Fruit fly (Drosophila melanogaster) whole organism, embryonic: ENCODE measurements around the gene CG17190.

Experiments used
- B-H2 ChIP-seq: fragments of 200-800 bp; sonication (Bioruptor generic); optimal IDR thresholded peaks from 2 replicates; lab custom pipeline; 2018; ENCODE audit warnings: missing biosample characterization, mild to moderate bottlenecking, missing genetic modification characterization
- Bgb ChIP-seq: fragments of 200-800 bp; sonication (Bioruptor generic); IDR thresholded peaks from 2 replicates; pipeline ENCODE4 v1.3.6; 2022; ENCODE audit warnings: missing biosample characterization, missing genetic modification characterization; ENCODE audit not compliant: partially characterized antibody
- Bteb2 ChIP-seq: fragments of 200-800 bp; sonication (Bioruptor generic); optimal IDR thresholded peaks from 2 replicates; lab custom pipeline; 2016; ENCODE audit warnings: missing biosample characterization, missing genetic modification characterization
- CG10274 ChIP-seq: fragments of 200-800 bp; sonication (Bioruptor generic); optimal IDR thresholded peaks from 3 replicates; lab custom pipeline; 2017; ENCODE audit warnings: missing biosample characterization, mild to moderate bottlenecking, missing genetic modification characterization
- CG10366 ChIP-seq: fragments of 200-800 bp; sonication (Bioruptor generic); IDR thresholded peaks from 2 replicates; pipeline ENCODE4 v1.3.6; 2022; ENCODE audit warnings: missing biosample characterization, missing genetic modification characterization
- CG10654 ChIP-seq: fragments of 200-800 bp; sonication (Bioruptor generic); optimal IDR thresholded peaks from 2 replicates; lab custom pipeline; 2016; ENCODE audit warnings: missing biosample characterization, missing genetic modification characterization
- CG10959 ChIP-seq: fragments of 200-800 bp; sonication (Bioruptor generic); IDR thresholded peaks from 2 replicates; pipeline ENCODE4 v1.3.6; 2022; ENCODE audit warnings: missing biosample characterization, missing genetic modification characterization
- CG11695 ChIP-seq: fragments of 200-800 bp; sonication (Bioruptor generic); IDR thresholded peaks from 3 replicates; pipeline ENCODE4 v1.3.6; 2022; ENCODE audit warnings: missing biosample characterization, missing genetic modification characterization
- CG11696 ChIP-seq: fragments of 200-800 bp; sonication (Bioruptor generic); IDR thresholded peaks from 2 replicates; pipeline ENCODE4 v1.3.6; 2022; ENCODE audit warnings: missing biosample characterization, missing genetic modification characterization
- CG12219 ChIP-seq: fragments of 200-800 bp; sonication (Bioruptor generic); optimal IDR thresholded peaks from 3 replicates; lab custom pipeline; 2018; ENCODE audit warnings: missing biosample characterization, mild to moderate bottlenecking, missing genetic modification characterization
- CG12391 ChIP-seq: fragments of 200-800 bp; sonication (Bioruptor generic); optimal IDR thresholded peaks from 3 replicates; lab custom pipeline; 2018; ENCODE audit warnings: missing biosample characterization, mild to moderate bottlenecking, missing genetic modification characterization, moderate library complexity
- CG14441 ChIP-seq: fragments of 200-800 bp; sonication (Bioruptor generic); IDR thresholded peaks from 2 replicates; pipeline ENCODE4 v1.3.6; 2022; ENCODE audit warnings: missing biosample characterization, missing genetic modification characterization
- CG16815 ChIP-seq: fragments of 200-800 bp; sonication (Bioruptor generic); optimal IDR thresholded peaks from 3 replicates; lab custom pipeline; 2017; ENCODE audit warnings: missing biosample characterization, mild to moderate bottlenecking, missing genetic modification characterization
- CG32772 ChIP-seq: fragments of 200-800 bp; sonication (Bioruptor generic); IDR thresholded peaks from 2 replicates; pipeline ENCODE4 v1.3.6; 2022; ENCODE audit warnings: missing biosample characterization, missing genetic modification characterization
- CG6689 ChIP-seq: fragments of 200-800 bp; sonication (Bioruptor generic); IDR thresholded peaks from 2 replicates; pipeline ENCODE4 v1.3.6; 2022; ENCODE audit warnings: missing biosample characterization, missing genetic modification characterization
- CTCF ChIP-seq: fragments of 200-800 bp; sonication (Bioruptor generic); optimal IDR thresholded peaks from 2 replicates; lab custom pipeline; 2017; ENCODE audit warnings: missing biosample characterization, mild to moderate bottlenecking, missing genetic modification characterization, moderate library complexity
- Drgx ChIP-seq: fragments of 200-800 bp; sonication (Bioruptor generic); IDR thresholded peaks from 2 replicates; pipeline ENCODE4 v1.3.6; 2022; ENCODE audit warnings: missing biosample characterization, missing genetic modification characterization
- HHEX ChIP-seq: fragments of 200-800 bp; sonication (Bioruptor generic); optimal IDR thresholded peaks from 3 replicates; lab custom pipeline; 2017; ENCODE audit warnings: missing biosample characterization, mild to moderate bottlenecking, missing genetic modification characterization, missing genetic modification reagents
- HmgD ChIP-seq: fragments of 200-800 bp; sonication (Bioruptor generic); optimal IDR thresholded peaks from 3 replicates; lab custom pipeline; 2016; ENCODE audit warnings: missing biosample characterization, missing genetic modification characterization
- Hmx ChIP-seq: fragments of 200-800 bp; sonication (Bioruptor generic); optimal IDR thresholded peaks from 2 replicates; lab custom pipeline; 2016; ENCODE audit warnings: missing biosample characterization, missing genetic modification characterization
- Lim3 ChIP-seq: fragments of 200-800 bp; sonication (Bioruptor generic); IDR thresholded peaks from 2 replicates; pipeline ENCODE4 v1.3.6; 2022; ENCODE audit warnings: missing biosample characterization, missing genetic modification characterization
- Pdp1 ChIP-seq, 2 experiments: fragments of 200-800 bp; sonication (Bioruptor generic); optimal IDR thresholded peaks; 3 replicates each; lab custom pipeline; 2016; ENCODE audit warnings: missing biosample characterization in 2 of 2, missing genetic modification characterization in 2 of 2, mild to moderate bottlenecking in 1 of 2, moderate library complexity in 1 of 2
- al ChIP-seq: fragments of 200-800 bp; sonication (Bioruptor generic); IDR thresholded peaks from 2 replicates; pipeline ENCODE4 v1.3.6; 2022; ENCODE audit warnings: missing biosample characterization, missing genetic modification characterization
- ara ChIP-seq: fragments of 200-800 bp; sonication (Bioruptor generic); IDR thresholded peaks from 2 replicates; pipeline ENCODE4 v1.3.6; 2022; ENCODE audit warnings: missing biosample characterization, missing genetic modification characterization
- ash1 ChIP-seq: fragments of 200-800 bp; sonication (Bioruptor generic); optimal IDR thresholded peaks from 2 replicates; lab custom pipeline; 2018; ENCODE audit warnings: missing biosample characterization, mild to moderate bottlenecking, missing genetic modification characterization
- ato ChIP-seq: fragments of 200-800 bp; sonication (Bioruptor generic); IDR thresholded peaks from 2 replicates; pipeline ENCODE4 v1.3.6; 2022; ENCODE audit warnings: missing biosample characterization, missing genetic modification characterization; ENCODE audit not compliant: partially characterized antibody
- bowl ChIP-seq: fragments of 200-800 bp; sonication (Bioruptor generic); IDR thresholded peaks from 2 replicates; pipeline ENCODE4 v1.3.6; 2022; ENCODE audit warnings: missing biosample characterization, missing genetic modification characterization
- btn ChIP-seq: fragments of 200-800 bp; sonication (Bioruptor generic); optimal IDR thresholded peaks from 2 replicates; lab custom pipeline; 2016; ENCODE audit warnings: missing biosample characterization, missing genetic modification characterization
- cad ChIP-seq: fragments of >200 bp; optimal IDR thresholded peaks from 2 replicates; lab custom pipeline; 2017; ENCODE audit warnings: missing biosample characterization, missing genetic modification characterization
- crp ChIP-seq, 2 experiments: fragments of 200-800 bp; sonication (Bioruptor generic); optimal IDR thresholded peaks; 2 replicates in 1 of 2; 3 replicates in 1 of 2; lab custom pipeline; 2017; ENCODE audit warnings: missing biosample characterization in 2 of 2, missing genetic modification characterization in 2 of 2, mild to moderate bottlenecking in 1 of 2, moderate library complexity in 1 of 2
- da ChIP-seq: fragments of 200-800 bp; sonication (Bioruptor generic); optimal IDR thresholded peaks from 2 replicates; lab custom pipeline; 2016; ENCODE audit warnings: missing biosample characterization, missing genetic modification characterization
- disco-r ChIP-seq: fragments of 200-800 bp; sonication (Bioruptor generic); optimal IDR thresholded peaks from 2 replicates; lab custom pipeline; 2016; ENCODE audit warnings: missing biosample characterization, missing genetic modification characterization
- dmrt11E ChIP-seq: fragments of 200-800 bp; sonication (Bioruptor generic); optimal IDR thresholded peaks from 3 replicates; lab custom pipeline; 2018; ENCODE audit warnings: missing biosample characterization, mild to moderate bottlenecking, missing genetic modification characterization, moderate library complexity
- ems ChIP-seq: fragments of 200-800 bp; sonication (Bioruptor generic); optimal IDR thresholded peaks from 3 replicates; lab custom pipeline; 2016; ENCODE audit warnings: missing biosample characterization, missing genetic modification characterization
- en ChIP-seq: fragments of 200-800 bp; sonication (Bioruptor generic); optimal IDR thresholded peaks from 2 replicates; lab custom pipeline; 2016; ENCODE audit warnings: missing biosample characterization, missing genetic modification characterization
- grau ChIP-seq: fragments of 200-800 bp; optimal IDR thresholded peaks from 3 replicates; lab custom pipeline; 2019; ENCODE audit warnings: missing biosample characterization, mild to moderate bottlenecking, missing genetic modification characterization, moderate library complexity
- her ChIP-seq: fragments of 200-800 bp; sonication (Bioruptor generic); optimal IDR thresholded peaks from 2 replicates; lab custom pipeline; 2016; ENCODE audit warnings: missing biosample characterization, missing genetic modification characterization
- pan ChIP-seq, 4 experiments: fragments of >200 bp in 3 of 4; fragments of 200-800 bp in 1 of 4; sonication (Bioruptor generic) in 1 of 4; optimal IDR thresholded peaks in 3 of 4; IDR thresholded peaks in 1 of 4; 2 replicates each; pipeline versions ENCODE4 v1.3.6 to Lab custom; 2017 to 2022; ENCODE audit warnings: missing biosample characterization in 2 of 4, missing genetic modification characterization in 2 of 4, mixed read lengths in 1 of 4
- pho ChIP-seq: fragments of 200-800 bp; sonication (Bioruptor generic); optimal IDR thresholded peaks from 2 replicates; lab custom pipeline; 2016; ENCODE audit warnings: missing biosample characterization, missing genetic modification characterization
- phol ChIP-seq: fragments of 200-800 bp; sonication (Bioruptor generic); optimal IDR thresholded peaks from 3 replicates; lab custom pipeline; 2018; ENCODE audit warnings: missing biosample characterization, mild to moderate bottlenecking, missing genetic modification characterization, moderate library complexity
- repo ChIP-seq: fragments of 200-800 bp; sonication (Bioruptor generic); optimal IDR thresholded peaks from 2 replicates; lab custom pipeline; 2016; ENCODE audit warnings: missing biosample characterization, missing genetic modification characterization
- run ChIP-seq: fragments of 200-800 bp; sonication (Bioruptor generic); optimal IDR thresholded peaks from 3 replicates; lab custom pipeline; 2018; ENCODE audit warnings: missing biosample characterization, mild to moderate bottlenecking, missing genetic modification characterization
- sc ChIP-seq, 3 experiments: fragments of >200 bp in 2 of 3; fragments of 200-800 bp in 1 of 3; sonication (Bioruptor generic) in 1 of 3; optimal IDR thresholded peaks; 2 replicates in 2 of 3; 3 replicates in 1 of 3; lab custom pipeline; 2017; ENCODE audit warnings: mild to moderate bottlenecking in 1 of 3, missing biosample characterization in 1 of 3, missing genetic modification characterization in 1 of 3, missing genetic modification reagents in 1 of 3
- schlank ChIP-seq: fragments of 200-800 bp; sonication (Bioruptor generic); optimal IDR thresholded peaks from 2 replicates; lab custom pipeline; 2018; ENCODE audit warnings: missing biosample characterization, mild to moderate bottlenecking, missing genetic modification characterization
- toy ChIP-seq: fragments of 200-800 bp; sonication (Bioruptor generic); IDR thresholded peaks from 2 replicates; pipeline ENCODE4 v1.3.6; 2022; ENCODE audit warnings: missing biosample characterization, missing genetic modification characterization
- ttk ChIP-seq: fragments of 200-800 bp; sonication (Bioruptor generic); IDR thresholded peaks from 2 replicates; pipeline ENCODE4 v2.1.2; 2022; ENCODE audit warnings: missing biosample characterization, missing genetic modification characterization
- twi ChIP-seq: fragments of 200-800 bp; optimal IDR thresholded peaks from 2 replicates; lab custom pipeline; 2019; ENCODE audit warnings: missing biosample characterization, mild to moderate bottlenecking, missing genetic modification characterization, moderate library complexity
- vfl ChIP-seq: fragments of 200-800 bp; sonication (Bioruptor generic); optimal IDR thresholded peaks from 2 replicates; lab custom pipeline; 2016; ENCODE audit warnings: missing biosample characterization, missing genetic modification characterization
- wek ChIP-seq: fragments of 200-800 bp; sonication (Bioruptor generic); optimal IDR thresholded peaks from 3 replicates; lab custom pipeline; 2018; ENCODE audit warnings: missing biosample characterization, mild to moderate bottlenecking, missing genetic modification characterization, moderate library complexity
- wor ChIP-seq: fragments of 200-800 bp; sonication (Bioruptor generic); IDR thresholded peaks from 2 replicates; pipeline ENCODE4 v1.3.6; 2022; ENCODE audit warnings: missing biosample characterization, missing genetic modification characterization
- yki ChIP-seq: fragments of >200 bp; optimal IDR thresholded peaks from 3 replicates; lab custom pipeline; 2018

Gene CG17190

dm6 chr3R:19999474-19999873 lies 13.8 kb downstream of the CG17190 start (continued):
- TF ChIP-seq disco-r (GFP tag; lab: Kevin White, UChicago) (no peak), grau (tag; lab: Kevin White, UChicago) (peak; percentile 87), CG11696 (GFP tag; lab: Robert Waterston, UW) (peak; percentile 68), ato (GFP tag; lab: Robert Waterston, UW) (no peak), her (GFP tag; lab: Kevin White, UChicago) (no peak), wek (no peak), CG10274 (peak; percentile 22), ash1 (GFP tag; lab: Kevin White, UChicago) (no peak), CG10959 (GFP tag; lab: Robert Waterston, UW) (peak; percentile 62), HmgD (GFP tag; lab: Kevin White, UChicago) (no peak), CG11695 (peak; percentile 83), vfl (no peak), ara (GFP tag; lab: Robert Waterston, UW) (peak; percentile 86), bowl (GFP tag; lab: Robert Waterston, UW) (peak; percentile 42; the same call in 1 of the 2 replicates), Bgb (GFP tag; lab: Robert Waterston, UW) (no peak), pan (optimal IDR thresholded peaks at IDR 0.05; lab: Kevin White, UChicago) (no peak), pan (GFP tag; optimal IDR thresholded peaks at IDR 0.05 in 1 of 2, IDR thresholded peaks at IDR 0.05 in 1 of 2) (peak in 1 of 2 experiments; percentile 90), CG6689 (GFP tag; lab: Robert Waterston, UW) (peak; percentile 84), run (tag; lab: Kevin White, UChicago) (peak; percentile 69), btn (GFP tag; lab: Kevin White, UChicago) (no peak), CG10366 (GFP tag; lab: Robert Waterston, UW) (peak; percentile 65), crp (GFP tag; optimal IDR thresholded peaks at IDR 0.05; lab: Kevin White, UChicago) (no peak), CTCF (GFP tag; lab: Kevin White, UChicago) (no peak), Bteb2 (GFP tag; lab: Kevin White, UChicago) (peak; percentile 39), cad (GFP tag; lab: Kevin White, UChicago) (no peak), pho (GFP tag; lab: Kevin White, UChicago) (no peak), Pdp1 (GFP tag; optimal IDR thresholded peaks at IDR 0.05; lab: Kevin White, UChicago) (peak in 1 of 2 experiments; percentile 26), al (GFP tag; lab: Robert Waterston, UW) (peak; percentile 64), CG12391 (tag; lab: Kevin White, UChicago) (peak; percentile 89), repo (no peak), schlank (peak; percentile 2), HHEX (GFP tag; lab: Kevin White, UChicago) (peak; percentile 64), Hmx (GFP tag; lab: Kevin White, UChicago) (no peak), ttk (GFP tag; lab: Robert Waterston, UW) (peak; percentile 83), CG32772 (GFP tag; lab: Robert Waterston, UW) (peak; percentile 85), yki (lab: Kevin White, UChicago) (no peak), ems (GFP tag; lab: Kevin White, UChicago) (peak; percentile 26), sc (optimal IDR thresholded peaks at IDR 0.05; lab: Kevin White, UChicago) (no peak), sc (GFP tag; optimal IDR thresholded peaks at IDR 0.05; lab: Kevin White, UChicago) (peak; percentile 38), dmrt11E (tag; lab: Kevin White, UChicago) (peak; percentile 88), CG14441 (peak; percentile 66; the same call in 1 of the 2 replicates), da (GFP tag; lab: Kevin White, UChicago) (no peak), wor (peak; percentile 39; the same call in 1 of the 2 replicates), Lim3 (GFP tag; lab: Robert Waterston, UW) (peak; percentile 50; the same call in 1 of the 2 replicates), CG16815 (GFP tag; lab: Kevin White, UChicago) (peak; percentile 69), en (GFP tag; lab: Kevin White, UChicago) (no peak), CG12219 (GFP tag; lab: Kevin White, UChicago) (peak; percentile 61), Drgx (GFP tag; lab: Robert Waterston, UW) (peak; percentile 88), phol (tag; lab: Kevin White, UChicago) (peak; percentile 84), B-H2 (GFP tag; lab: Kevin White, UChicago) (peak; percentile 52), CG10654 (GFP tag; lab: Kevin White, UChicago) (peak; percentile 58), toy (GFP tag; lab: Robert Waterston, UW) (peak; percentile 69), twi (peak; percentile 67)
